Fruit fly (Drosophila melanogaster) whole organism, embryonic: ENCODE results near the gene CG13801.

Experiments used
- Asciz ChIP-seq: fragments of 200-800 bp; sonication (Bioruptor generic); optimal IDR thresholded peaks from 2 replicates; lab custom pipeline; 2017; ENCODE audit warnings: missing biosample characterization, mild to moderate bottlenecking, missing genetic modification characterization, missing genetic modification reagents
- Atf-2 ChIP-seq: fragments of 200-800 bp; sonication (Bioruptor generic); optimal IDR thresholded peaks from 2 replicates; lab custom pipeline; 2016; ENCODE audit warnings: missing biosample characterization, missing genetic modification characterization
- Awh ChIP-seq: fragments of 200-800 bp; sonication (Bioruptor generic); IDR thresholded peaks from 2 replicates; pipeline ENCODE4, ENCODE4 v1.3.6; 2022; ENCODE audit warnings: missing biosample characterization, missing genetic modification characterization
- Blimp-1 ChIP-seq: fragments of 200-800 bp; sonication (Bioruptor generic); optimal IDR thresholded peaks from 3 replicates; lab custom pipeline; 2018; ENCODE audit warnings: missing biosample characterization, missing genetic modification characterization, mild to moderate bottlenecking, moderate library complexity, missing genetic modification reagents
- Bteb2 ChIP-seq: fragments of 200-800 bp; sonication (Bioruptor generic); optimal IDR thresholded peaks from 2 replicates; lab custom pipeline; 2016; ENCODE audit warnings: missing biosample characterization, missing genetic modification characterization
- CG11093 ChIP-seq: fragments of 200-800 bp; sonication (Bioruptor generic); IDR thresholded peaks from 3 replicates; pipeline ENCODE4 v1.3.6; 2022; ENCODE audit warnings: missing biosample characterization, missing genetic modification characterization
- CG15269 ChIP-seq: fragments of 200-800 bp; sonication (Bioruptor generic); optimal IDR thresholded peaks from 2 replicates; lab custom pipeline; 2018; ENCODE audit warnings: missing biosample characterization, mild to moderate bottlenecking, missing genetic modification characterization, moderate library complexity
- CG17328 ChIP-seq: fragments of 200-800 bp; sonication (Bioruptor generic); IDR thresholded peaks from 2 replicates; pipeline ENCODE4 v1.3.6; 2022; ENCODE audit warnings: missing biosample characterization, missing genetic modification characterization
- CG17359 ChIP-seq: fragments of 200-800 bp; sonication (Bioruptor generic); optimal IDR thresholded peaks from 3 replicates; lab custom pipeline; 2018; ENCODE audit warnings: missing biosample characterization, mild to moderate bottlenecking, missing genetic modification characterization, moderate library complexity
- CG17568 ChIP-seq: fragments of 200-800 bp; sonication (Bioruptor generic); optimal IDR thresholded peaks from 2 replicates; lab custom pipeline; 2018; ENCODE audit warnings: missing biosample characterization, mild to moderate bottlenecking, missing genetic modification characterization, moderate library complexity
- CG17829 ChIP-seq: fragments of 200-800 bp; optimal IDR thresholded peaks from 2 replicates; lab custom pipeline; 2019; ENCODE audit warnings: missing biosample characterization, mild to moderate bottlenecking, missing genetic modification characterization, moderate library complexity
- CG2199 ChIP-seq: fragments of 200-800 bp; sonication (Bioruptor generic); IDR thresholded peaks from 3 replicates; pipeline ENCODE4 v1.3.6; 2022; ENCODE audit warnings: missing biosample characterization, missing genetic modification characterization
- CG2202 ChIP-seq: fragments of 200-800 bp; sonication (Bioruptor generic); optimal IDR thresholded peaks from 2 replicates; lab custom pipeline; 2018; ENCODE audit warnings: missing biosample characterization, mild to moderate bottlenecking, missing genetic modification characterization
- CG2875 ChIP-seq: fragments of 200-800 bp; sonication (Bioruptor generic); optimal IDR thresholded peaks from 2 replicates; lab custom pipeline; 2017; ENCODE audit warnings: missing biosample characterization, mild to moderate bottlenecking, missing genetic modification characterization, missing genetic modification reagents
- CG2889 ChIP-seq: fragments of 200-800 bp; sonication (Bioruptor generic); IDR thresholded peaks from 3 replicates; pipeline ENCODE4 v1.3.6; 2022; ENCODE audit warnings: missing biosample characterization, missing genetic modification characterization
- CG31388 ChIP-seq: fragments of 200-800 bp; sonication (Bioruptor generic); optimal IDR thresholded peaks from 2 replicates; lab custom pipeline; 2016; ENCODE audit warnings: missing biosample characterization, missing genetic modification characterization
- CG34224 ChIP-seq: fragments of 200-800 bp; sonication (Bioruptor generic); IDR thresholded peaks from 3 replicates; pipeline ENCODE4 v1.3.6; 2022; ENCODE audit warnings: missing biosample characterization, missing genetic modification characterization; ENCODE audit not compliant: partially characterized antibody
- CG7786 ChIP-seq: fragments of 200-800 bp; sonication (Bioruptor generic); optimal IDR thresholded peaks from 2 replicates; lab custom pipeline; 2016; ENCODE audit warnings: missing biosample characterization, missing genetic modification characterization
- E2f1 ChIP-seq: fragments of 200-800 bp; sonication (Bioruptor generic); IDR thresholded peaks from 2 replicates; pipeline ENCODE4 v1.3.6; 2022; ENCODE audit warnings: missing biosample characterization, missing genetic modification characterization
- Eip74EF ChIP-seq, 2 experiments: fragments of 200-800 bp in 1 of 2; fragments of >200 bp in 1 of 2; sonication (Bioruptor generic) in 1 of 2; optimal IDR thresholded peaks; 2 replicates each; lab custom pipeline; 2017 to 2019; ENCODE audit warnings: missing biosample characterization in 2 of 2, missing genetic modification characterization in 2 of 2, mild to moderate bottlenecking in 1 of 2, moderate library complexity in 1 of 2
- Gsc ChIP-seq: fragments of 200-800 bp; sonication (Bioruptor generic); IDR thresholded peaks from 2 replicates; pipeline ENCODE4 v1.3.6; 2022; ENCODE audit warnings: missing biosample characterization, missing genetic modification characterization
- H15 ChIP-seq: fragments of 200-800 bp; sonication (Bioruptor generic); IDR thresholded peaks from 3 replicates; pipeline ENCODE4 v1.3.6; 2022; ENCODE audit warnings: missing biosample characterization, missing genetic modification characterization
- Hr78 ChIP-seq, 2 experiments: fragments of 200-800 bp in 1 of 2; fragments of >200 bp in 1 of 2; sonication (Bioruptor generic) in 1 of 2; optimal IDR thresholded peaks; 2 replicates each; lab custom pipeline; 2017 to 2019; ENCODE audit warnings: missing biosample characterization in 2 of 2, missing genetic modification characterization in 2 of 2, mild to moderate bottlenecking in 1 of 2, moderate library complexity in 1 of 2
- Kr ChIP-seq: fragments of 200-800 bp; sonication (Bioruptor generic); optimal IDR thresholded peaks from 2 replicates; lab custom pipeline; 2017; ENCODE audit warnings: missing biosample characterization, mild to moderate bottlenecking, missing genetic modification characterization
- Mrtf ChIP-seq: fragments of 200-800 bp; sonication (Bioruptor generic); IDR thresholded peaks from 3 replicates; pipeline ENCODE4 v1.3.6; 2022; ENCODE audit warnings: missing biosample characterization, missing genetic modification characterization
- Myb ChIP-seq: fragments of 200-800 bp; sonication (Bioruptor generic); optimal IDR thresholded peaks from 2 replicates; lab custom pipeline; 2016; ENCODE audit warnings: missing biosample characterization, missing genetic modification characterization
- NFAT ChIP-seq: fragments of 200-800 bp; sonication (Bioruptor generic); IDR thresholded peaks from 2 replicates; pipeline ENCODE4 v1.3.6; 2022; ENCODE audit warnings: missing biosample characterization, missing genetic modification characterization
- Pdp1 ChIP-seq, 2 experiments: fragments of 200-800 bp; sonication (Bioruptor generic); optimal IDR thresholded peaks; 3 replicates each; lab custom pipeline; 2016; ENCODE audit warnings: missing biosample characterization in 2 of 2, missing genetic modification characterization in 2 of 2, mild to moderate bottlenecking in 1 of 2, moderate library complexity in 1 of 2
- Ssrp ChIP-seq: fragments of 200-800 bp; sonication (Bioruptor generic); optimal IDR thresholded peaks from 2 replicates; lab custom pipeline; 2018; ENCODE audit warnings: missing biosample characterization, mild to moderate bottlenecking, missing genetic modification characterization, moderate library complexity
- Tbp ChIP-seq: fragments of >200 bp; optimal IDR thresholded peaks from 2 replicates; lab custom pipeline; 2018; ENCODE audit warnings: missing biosample characterization, missing genetic modification characterization
- Usf ChIP-seq: fragments of 200-800 bp; sonication (Bioruptor generic); optimal IDR thresholded peaks from 2 replicates; lab custom pipeline; 2017; ENCODE audit warnings: missing genotype, missing biosample characterization, missing genetic modification characterization
- YL-1 ChIP-seq: fragments of 200-800 bp; sonication (Bioruptor generic); optimal IDR thresholded peaks from 3 replicates; lab custom pipeline; 2017; ENCODE audit warnings: missing biosample characterization, mild to moderate bottlenecking, missing genetic modification characterization
- abd-A ChIP-seq: fragments of 200-800 bp; sonication (Bioruptor generic); optimal IDR thresholded peaks from 3 replicates; lab custom pipeline; 2019; ENCODE audit warnings: missing biosample characterization, mild to moderate bottlenecking, missing genetic modification characterization, moderate library complexity
- croc ChIP-seq: fragments of 200-800 bp; sonication (Bioruptor generic); conservative IDR thresholded peaks from 3 replicates; pipeline ENCODE4 v1.3.6; 2022; ENCODE audit warnings: missing biosample characterization, missing genetic modification characterization
- emc ChIP-seq: fragments of 200-800 bp; sonication (Bioruptor generic); optimal IDR thresholded peaks from 2 replicates; lab custom pipeline; 2016; ENCODE audit warnings: missing biosample characterization, missing genetic modification characterization
- fd96Cb ChIP-seq: fragments of 200-800 bp; sonication (Bioruptor generic); optimal IDR thresholded peaks from 2 replicates; lab custom pipeline; 2018; ENCODE audit warnings: missing biosample characterization, mild to moderate bottlenecking, missing genetic modification characterization, moderate library complexity
- gt ChIP-seq: fragments of 200-800 bp; sonication (Bioruptor generic); IDR thresholded peaks from 2 replicates; pipeline ENCODE4 v1.3.6; 2022; ENCODE audit warnings: missing biosample characterization, missing genetic modification characterization
- inv ChIP-seq: fragments of 200-800 bp; sonication (Bioruptor generic); IDR thresholded peaks from 2 replicates; pipeline ENCODE4 v1.3.6; 2022; ENCODE audit warnings: missing biosample characterization, missing genetic modification characterization; ENCODE audit not compliant: partially characterized antibody
- kah ChIP-seq: fragments of 200-800 bp; sonication (Bioruptor generic); optimal IDR thresholded peaks from 2 replicates; lab custom pipeline; 2018; ENCODE audit warnings: missing biosample characterization, mild to moderate bottlenecking, missing genetic modification characterization
- kni ChIP-seq: fragments of 200-800 bp; sonication (Bioruptor generic); optimal IDR thresholded peaks from 3 replicates; lab custom pipeline; 2017; ENCODE audit warnings: mild to moderate bottlenecking, missing biosample characterization, missing genetic modification reagents, missing genetic modification characterization
- mam ChIP-seq: fragments of 200-800 bp; sonication (Bioruptor generic); optimal IDR thresholded peaks from 3 replicates; lab custom pipeline; 2016; ENCODE audit warnings: missing biosample characterization, missing genetic modification characterization
- oc ChIP-seq: fragments of 200-800 bp; sonication (Bioruptor generic); optimal IDR thresholded peaks from 2 replicates; lab custom pipeline; 2018; ENCODE audit warnings: missing biosample characterization, mild to moderate bottlenecking, missing genetic modification characterization, moderate library complexity
- peb ChIP-seq: fragments of 200-800 bp; sonication (Bioruptor generic); IDR thresholded peaks from 2 replicates; pipeline ENCODE4 v1.3.6; 2022; ENCODE audit warnings: missing biosample characterization, missing genetic modification characterization
- sd ChIP-seq: fragments of 200-800 bp; sonication (Bioruptor generic); optimal IDR thresholded peaks from 3 replicates; lab custom pipeline; 2018; ENCODE audit warnings: missing biosample characterization, mild to moderate bottlenecking, missing genetic modification characterization, moderate library complexity
- seq ChIP-seq: fragments of 200-800 bp; sonication (Bioruptor generic); IDR thresholded peaks from 2 replicates; pipeline ENCODE4 v1.3.6; 2022; ENCODE audit warnings: missing biosample characterization, missing genetic modification characterization
- tup ChIP-seq: fragments of 200-800 bp; sonication (Bioruptor generic); optimal IDR thresholded peaks from 2 replicates; lab custom pipeline; 2016; ENCODE audit warnings: missing biosample characterization, mild to moderate bottlenecking, missing genetic modification characterization, moderate library complexity
- vvl ChIP-seq: fragments of 200-800 bp; sonication (Bioruptor generic); IDR thresholded peaks from 2 replicates; pipeline ENCODE4 v1.3.6; 2022; ENCODE audit warnings: missing biosample characterization, missing genetic modification characterization

The CG13801 gene

DNA sequence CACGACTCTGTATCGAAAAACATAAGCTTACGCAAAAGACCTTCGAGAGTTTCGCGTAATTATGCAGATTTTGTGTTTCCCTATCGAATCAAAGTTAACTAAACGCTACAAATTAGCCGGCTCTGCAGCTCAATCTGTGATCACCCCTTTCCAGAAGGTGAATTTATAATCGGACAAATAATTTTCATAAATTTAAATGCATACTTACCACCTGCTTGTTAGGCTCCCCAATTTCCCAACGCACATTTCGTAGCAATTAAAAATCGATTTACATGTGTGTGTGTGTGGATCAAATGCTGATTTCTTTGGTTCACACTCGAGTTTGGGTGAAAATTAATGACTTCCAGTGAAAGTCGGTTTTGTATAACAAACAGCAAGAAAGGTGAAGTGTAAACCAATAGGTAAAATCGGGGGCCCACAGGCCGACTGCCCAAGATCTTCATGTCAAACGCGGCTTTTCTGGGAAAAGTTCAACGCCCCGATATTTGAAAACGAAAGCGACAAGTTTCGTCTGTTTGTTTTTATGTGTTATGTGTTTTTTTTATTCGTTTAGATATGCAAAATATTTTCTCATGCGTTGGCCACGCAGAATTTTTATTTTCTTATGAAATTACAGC lies 37.3 kb downstream of the CG13801 start (continued):
- peak; percentile 10 for TF ChIP-seq sd (tag; lab: Kevin White, UChicago)
- TF ChIP-seq Hr78 (GFP tag; optimal IDR thresholded peaks at IDR 0.05; lab: Kevin White, UChicago): peak in 1 of 2 experiments; percentile 7
- TF ChIP-seq oc (tag; lab: Kevin White, UChicago): peak; percentile 34
- TF ChIP-seq Blimp-1 (GFP tag; lab: Kevin White, UChicago): peak; percentile 97
- TF ChIP-seq Pdp1 (GFP tag; optimal IDR thresholded peaks at IDR 0.05; lab: Kevin White, UChicago): peak in 1 of 2 experiments; percentile 14
- TF ChIP-seq Awh (GFP tag; lab: Robert Waterston, UW): peak; percentile 73

dm6 chr3L:2398636-2399035 lies 38.3 kb downstream of the CG13801 start:
- TF ChIP-seq H15 (0 out of 3 replicates have a peak, but pooled peaks have one; percentile 40), CG34224 (GFP tag; lab: Robert Waterston, UW) (no peak), CG2199 (GFP tag; lab: Robert Waterston, UW) (0 out of 3 replicates have a peak, but pooled peaks have one; percentile 42), NFAT (GFP tag; lab: Robert Waterston, UW) (no peak), Usf (no peak), Asciz (no peak), croc (GFP tag; lab: Robert Waterston, UW) (no peak), kni (GFP tag; lab: Kevin White, UChicago) (peak; percentile 65), Eip74EF (GFP tag; optimal IDR thresholded peaks at IDR 0.05; lab: Kevin White, UChicago) (peak in 1 of 2 experiments; percentile 37), Gsc (GFP tag; lab: Robert Waterston, UW) (no peak), Kr (no peak), vvl (peak; percentile 64; the same call in 1 of the 2 replicates), CG15269 (tag; lab: Kevin White, UChicago) (no peak), CG17328 (GFP tag; lab: Robert Waterston, UW) (no peak), abd-A (peak; percentile 7), Tbp (GFP tag; lab: Kevin White, UChicago) (no peak), peb (GFP tag; lab: Robert Waterston, UW) (no peak)

- TF ChIP-seq CG31388 (GFP tag; lab: Kevin White, UChicago) (no peak), CG11093 (no peak), Ssrp (tag; lab: Kevin White, UChicago) (peak; percentile 27), Mrtf (no peak), CG17829 (peak; percentile 21), fd96Cb (tag; lab: Kevin White, UChicago) (no peak), gt (GFP tag; lab: Robert Waterston, UW) (no peak), inv (GFP tag; lab: Robert Waterston, UW) (no peak), mam (GFP tag; lab: Kevin White, UChicago) (no peak), YL-1 (GFP tag; lab: Kevin White, UChicago) (no peak), CG2889 (no peak), Atf-2 (no peak), emc (no peak), CG2875 (no peak), CG17568 (GFP tag; lab: Kevin White, UChicago) (no peak), Bteb2 (GFP tag; lab: Kevin White, UChicago) (no peak), E2f1 (no peak), CG7786 (GFP tag; lab: Kevin White, UChicago) (no peak), CG2202 (no peak), tup (GFP tag; lab: Kevin White, UChicago) (no peak), kah (GFP tag; lab: Kevin White, UChicago) (no peak), Myb (GFP tag; lab: Kevin White, UChicago) (no peak), Awh (GFP tag; lab: Robert Waterston, UW) (no peak), seq (GFP tag; lab: Robert Waterston, UW) (no peak), CG17328 (GFP tag; lab: Robert Waterston, UW) (peak; percentile 23; the same call in 1 of the 2 replicates), CG17359 (tag; lab: Kevin White, UChicago) (peak; percentile 31)
Measured at dm6 chr3L:2399788-2400187, 39.4 kb downstream of the CG13801 start.
